Fruit fly (Drosophila melanogaster): Measurements from ENCODE around the gene CBP.

Gene CBP

dm6 chrX:7321829-7322228 is 15.3 kb upstream of the CBP start:
- TF ChIP-seq CG14655 (GFP tag; optimal IDR thresholded peaks at IDR 0.05) (no peak), EcR (GFP tag; optimal IDR thresholded peaks at IDR 0.05) (no peak), Ets98B (GFP tag; IDR thresholded peaks at IDR 0.05) (no peak), CG8301 (tag; optimal IDR thresholded peaks at IDR 0.05) (no peak), CG10348 (GFP tag; IDR thresholded peaks at IDR 0.05) (no peak)

dm6 chrX:7323649-7324511 is 13.3 kb upstream of the CBP start, which contains the start of the genes Atg5 and Dok:
Gene Atg5 (minus strand): TSS chrX:7323770.
Gene Dok (plus strand): TSS chrX:7324214.
- TF ChIP-seq Pif1B (GFP tag; optimal IDR thresholded peaks at IDR 0.05) (peak; percentile 10), rn (GFP tag; IDR thresholded peaks at IDR 0.05) (no peak), CG4496 (GFP tag; IDR thresholded peaks at IDR 0.05) (no peak), D1 (tag; optimal IDR thresholded peaks at IDR 0.05) (no peak), CG14655 (GFP tag; optimal IDR thresholded peaks at IDR 0.05) (no peak)

dm6 chrX:7324816-7325246 is 12.3 kb upstream of the CBP start:
- TF ChIP-seq rn (GFP tag; IDR thresholded peaks at IDR 0.05): peak; percentile 90
- TF ChIP-seq CG13204 (GFP tag; optimal IDR thresholded peaks at IDR 0.05): peak; percentile 95
- TF ChIP-seq CG15710 (tag; optimal IDR thresholded peaks at IDR 0.05): peak; percentile 98
- peak; percentile 99 for TF ChIP-seq CG8159 (tag; optimal IDR thresholded peaks at IDR 0.05)
- TF ChIP-seq CG32121 (GFP tag; IDR thresholded peaks at IDR 0.05): peak; percentile 98
- peak; percentile 96 for TF ChIP-seq Pif1B (GFP tag; optimal IDR thresholded peaks at IDR 0.05)
- peak; percentile 70 for TF ChIP-seq EcR (GFP tag; optimal IDR thresholded peaks at IDR 0.05)
- peak; percentile 98 for TF ChIP-seq CG4496 (GFP tag; IDR thresholded peaks at IDR 0.05)
- peak; percentile 99 for TF ChIP-seq CG17806 (tag; optimal IDR thresholded peaks at IDR 0.05)
- TF ChIP-seq CG14655 (GFP tag; optimal IDR thresholded peaks at IDR 0.05): peak; percentile 98
- TF ChIP-seq Pif1A (GFP tag; optimal IDR thresholded peaks at IDR 0.05): peak; percentile 95
- peak; percentile 79 for TF ChIP-seq CG10348 (GFP tag; IDR thresholded peaks at IDR 0.05)
- peak; percentile 96 for TF ChIP-seq Snoo (tag; optimal IDR thresholded peaks at IDR 0.05)
- TF ChIP-seq CG9948 (tag; optimal IDR thresholded peaks at IDR 0.05): peak; percentile 98
- peak; percentile 98 for TF ChIP-seq CG12605 (GFP tag; IDR thresholded peaks at IDR 0.05)
- TF ChIP-seq gl (tag; optimal IDR thresholded peaks at IDR 0.05): peak; percentile 95
- peak; percentile 97 for TF ChIP-seq Ets98B (GFP tag; IDR thresholded peaks at IDR 0.05)
- peak; percentile 98 for TF ChIP-seq CG34367 (tag; optimal IDR thresholded peaks at IDR 0.05)
- peak; percentile 98 for TF ChIP-seq CG8301 (tag; optimal IDR thresholded peaks at IDR 0.05)
- peak; percentile 89 for TF ChIP-seq fd96Ca (GFP tag; IDR thresholded peaks at IDR 0.05)
- TF ChIP-seq D1 (tag; optimal IDR thresholded peaks at IDR 0.05): peak; percentile 96

dm6 chrX:7328746-7329145 is 8.4 kb upstream of the CBP start, which contains the start of gene Acsf3:
Gene Acsf3 (plus strand): TSS chrX:7329046.
- TF ChIP-seq CG34367 (tag; optimal IDR thresholded peaks at IDR 0.05) (no peak), CG14655 (GFP tag; optimal IDR thresholded peaks at IDR 0.05) (no peak), CG9948 (tag; optimal IDR thresholded peaks at IDR 0.05) (no peak), CG8301 (tag; optimal IDR thresholded peaks at IDR 0.05) (no peak), Ets98B (GFP tag; IDR thresholded peaks at IDR 0.05) (no peak), D1 (tag; optimal IDR thresholded peaks at IDR 0.05) (no peak), CG12605 (GFP tag; IDR thresholded peaks at IDR 0.05) (no peak), CG13204 (GFP tag; optimal IDR thresholded peaks at IDR 0.05) (no peak), CG4496 (GFP tag; IDR thresholded peaks at IDR 0.05) (no peak), CG17806 (tag; optimal IDR thresholded peaks at IDR 0.05) (no peak)

dm6 chrX:7332091-7332490 is 5.1 kb upstream of the CBP start, which contains the start of gene CG42780:
Gene CG42780 (minus strand): TSS chrX:7332191.
- TF ChIP-seq CG32121 (GFP tag; IDR thresholded peaks at IDR 0.05) (no peak), Pif1A (GFP tag; optimal IDR thresholded peaks at IDR 0.05) (no peak), CG14655 (GFP tag; optimal IDR thresholded peaks at IDR 0.05) (no peak), CG8159 (tag; optimal IDR thresholded peaks at IDR 0.05) (no peak), CG12605 (GFP tag; IDR thresholded peaks at IDR 0.05) (no peak), EcR (GFP tag; optimal IDR thresholded peaks at IDR 0.05) (no peak), CG17806 (tag; optimal IDR thresholded peaks at IDR 0.05) (no peak), Ets98B (GFP tag; IDR thresholded peaks at IDR 0.05) (no peak), CG15710 (tag; optimal IDR thresholded peaks at IDR 0.05) (no peak), Snoo (tag; optimal IDR thresholded peaks at IDR 0.05) (no peak), CG8301 (tag; optimal IDR thresholded peaks at IDR 0.05) (no peak), rn (GFP tag; IDR thresholded peaks at IDR 0.05) (no peak), CG10348 (GFP tag; IDR thresholded peaks at IDR 0.05) (no peak), D1 (tag; optimal IDR thresholded peaks at IDR 0.05) (no peak), CG13204 (GFP tag; optimal IDR thresholded peaks at IDR 0.05) (no peak), gl (tag; optimal IDR thresholded peaks at IDR 0.05) (no peak), Pif1B (GFP tag; optimal IDR thresholded peaks at IDR 0.05) (no peak)

- TF ChIP-seq CG14655 (GFP tag; optimal IDR thresholded peaks at IDR 0.05) (peak; percentile 35), CG34367 (tag; optimal IDR thresholded peaks at IDR 0.05) (no peak), CG8301 (tag; optimal IDR thresholded peaks at IDR 0.05) (peak; percentile 1), Pif1B (GFP tag; optimal IDR thresholded peaks at IDR 0.05) (no peak), CG8159 (tag; optimal IDR thresholded peaks at IDR 0.05) (no peak), gl (tag; optimal IDR thresholded peaks at IDR 0.05) (no peak), CG13204 (GFP tag; optimal IDR thresholded peaks at IDR 0.05) (no peak), rn (GFP tag; IDR thresholded peaks at IDR 0.05) (no peak), CG15710 (tag; optimal IDR thresholded peaks at IDR 0.05) (no peak), CG12605 (GFP tag; IDR thresholded peaks at IDR 0.05) (no peak), EcR (GFP tag; optimal IDR thresholded peaks at IDR 0.05) (no peak), CG17806 (tag; optimal IDR thresholded peaks at IDR 0.05) (peak; percentile 6), Pif1A (GFP tag; optimal IDR thresholded peaks at IDR 0.05) (no peak), CG4496 (GFP tag; IDR thresholded peaks at IDR 0.05) (peak; percentile 29; the same call in 1 of the 3 replicates)
Observed at dm6 chrX:7332493-7332892, 4.7 kb upstream of the CBP start.
